Worm (Caenorhabditis elegans) whole organism, early embryonic: ENCODE results near the gene ZC190.7.

Experiments used
- B0310.2 ChIP-seq: sonication (generic microtip); optimal IDR thresholded peaks from 2 replicates; lab custom pipeline; 2016; ENCODE audit warnings: mild to moderate bottlenecking, missing genetic modification characterization, missing compliant biosample characterization
- F13C5.2 ChIP-seq: sonication (generic microtip); optimal IDR thresholded peaks from 2 replicates; lab custom pipeline; 2017; ENCODE audit warnings: mild to moderate bottlenecking, missing genetic modification characterization, inconsistent platforms, missing compliant biosample characterization
- aly-1 ChIP-seq: sonication (generic microtip); optimal IDR thresholded peaks from 2 replicates; lab custom pipeline; 2016; ENCODE audit warnings: missing genetic modification characterization, missing compliant biosample characterization
- ama-1 ChIP-seq: fragments of 150-350 bp; optimal IDR thresholded peaks from 2 replicates; lab custom pipeline; 2014
- ceh-13 ChIP-seq: fragments of 200-800 bp; sonication (Bioruptor generic); optimal IDR thresholded peaks from 2 replicates; lab custom pipeline; 2018; ENCODE audit warnings: mild to moderate bottlenecking, missing genetic modification characterization, missing compliant biosample characterization
- ceh-36 ChIP-seq: sonication (generic microtip); optimal IDR thresholded peaks from 2 replicates; lab custom pipeline; 2016; ENCODE audit warnings: missing genetic modification characterization, inconsistent platforms, missing compliant biosample characterization
- flt-1 ChIP-seq: fragments of 200-800 bp; sonication (Bioruptor generic); IDR thresholded peaks from 2 replicates; pipeline ENCODE4 v1.3.6; 2022; ENCODE audit warnings: missing genetic modification characterization, missing compliant biosample characterization
- hmbx-1 ChIP-seq: sonication (generic microtip); optimal IDR thresholded peaks from 2 replicates; lab custom pipeline; 2016; ENCODE audit warnings: mild to moderate bottlenecking, missing genetic modification characterization, missing compliant biosample characterization
- hmg-4 ChIP-seq: fragments of 200-800 bp; sonication (Bioruptor generic); optimal IDR thresholded peaks from 2 replicates; lab custom pipeline; 2018; ENCODE audit warnings: mild to moderate bottlenecking, missing genetic modification characterization, missing compliant biosample characterization
- hnd-1 ChIP-seq: sonication (generic microtip); optimal IDR thresholded peaks from 2 replicates; lab custom pipeline; 2016; ENCODE audit warnings: missing genetic modification characterization, missing compliant biosample characterization
- scrt-1 ChIP-seq: fragments of 200-800 bp; sonication (Bioruptor generic); IDR thresholded peaks from 2 replicates; pipeline ENCODE4 v1.3.6; 2022; ENCODE audit warnings: missing genetic modification characterization, missing compliant biosample characterization
- sea-1 ChIP-seq: fragments of 200-800 bp; sonication (Bioruptor generic); conservative IDR thresholded peaks from 2 replicates; pipeline ENCODE4 v1.3.6; 2022; ENCODE audit warnings: missing genetic modification characterization, missing compliant biosample characterization
- tbx-11 ChIP-seq: fragments of 200-800 bp; sonication (Bioruptor generic); IDR thresholded peaks from 2 replicates; pipeline ENCODE4 v1.3.6; 2022; ENCODE audit warnings: missing genetic modification characterization, missing compliant biosample characterization
- tbx-37 ChIP-seq: fragments of 200-800 bp; sonication (Bioruptor generic); conservative IDR thresholded peaks from 2 replicates; pipeline ENCODE4 v1.3.6; 2022; ENCODE audit warnings: missing genetic modification reagents, missing genetic modification characterization, missing compliant biosample characterization
- tra-4 ChIP-seq: sonication (generic microtip); optimal IDR thresholded peaks from 2 replicates; lab custom pipeline; 2017; ENCODE audit warnings: missing genetic modification characterization, missing compliant biosample characterization

The ZC190.7 gene

DNA sequence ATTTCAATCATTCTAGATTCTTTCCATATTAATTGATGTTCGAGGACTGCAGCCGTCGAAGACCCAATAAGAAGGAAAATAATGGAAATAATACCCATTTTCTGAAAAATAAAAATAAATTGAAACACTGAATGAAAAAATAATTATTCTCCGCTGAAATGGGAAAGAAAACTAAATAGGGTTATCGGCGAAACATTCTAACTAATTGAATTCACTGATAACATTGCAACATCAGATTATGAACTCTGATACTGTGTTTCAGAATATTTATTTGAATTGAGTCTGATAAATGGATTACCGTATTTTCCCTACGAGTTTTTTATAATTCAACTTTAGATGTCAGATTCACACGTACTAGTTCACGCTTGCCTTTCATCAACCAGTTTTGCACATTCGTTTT lies 43.6 kb downstream of the ZC190.7 start, which contains the start of gene asp-13:
TSS of gene asp-13 (minus strand) at position 101 of the 400 bp plus-strand sequence.
- no peak for TF ChIP-seq B0310.2
- no peak for TF ChIP-seq ceh-13 (GFP tag; lab: Kevin White, UChicago)
- no peak for TF ChIP-seq hmg-4 (GFP tag; lab: Kevin White, UChicago)
- no peak for TF ChIP-seq flt-1
- TF ChIP-seq aly-1 (tag; lab: Kevin White, UChicago) = no peak

DNA sequence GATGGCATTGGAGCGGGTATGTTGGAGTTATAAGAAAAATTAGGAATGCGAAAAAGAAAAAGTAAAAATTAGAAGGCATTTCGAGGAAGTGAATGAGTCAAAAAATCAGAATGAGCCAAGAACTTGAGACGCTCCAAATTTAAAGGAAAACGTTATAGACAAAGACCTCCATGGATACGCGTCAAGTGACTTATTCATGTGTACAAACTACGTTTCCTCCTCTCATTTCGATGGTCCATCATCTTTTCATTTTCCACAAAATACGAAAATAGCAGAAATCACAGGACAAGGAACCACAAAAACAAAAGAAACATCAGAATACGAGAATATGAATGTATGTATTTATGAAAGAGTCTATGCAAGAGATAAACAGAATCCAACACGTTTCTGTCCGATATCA lies 45.4 kb downstream of the ZC190.7 start, which contains the start of gene F28A12.3:
TSS of gene F28A12.3 (minus strand) at position 101 of the 400 bp plus-strand sequence.
- TF ChIP-seq tra-4 = no peak
- TF ChIP-seq B0310.2 = no peak
- TF ChIP-seq sea-1 (GFP tag; lab: Robert Waterston, UW) = no peak
- TF ChIP-seq F13C5.2 = no peak
- TF ChIP-seq ama-1 = no peak
- TF ChIP-seq tbx-37 = no peak
- no peak for TF ChIP-seq ceh-13 (GFP tag; lab: Kevin White, UChicago)

DNA sequence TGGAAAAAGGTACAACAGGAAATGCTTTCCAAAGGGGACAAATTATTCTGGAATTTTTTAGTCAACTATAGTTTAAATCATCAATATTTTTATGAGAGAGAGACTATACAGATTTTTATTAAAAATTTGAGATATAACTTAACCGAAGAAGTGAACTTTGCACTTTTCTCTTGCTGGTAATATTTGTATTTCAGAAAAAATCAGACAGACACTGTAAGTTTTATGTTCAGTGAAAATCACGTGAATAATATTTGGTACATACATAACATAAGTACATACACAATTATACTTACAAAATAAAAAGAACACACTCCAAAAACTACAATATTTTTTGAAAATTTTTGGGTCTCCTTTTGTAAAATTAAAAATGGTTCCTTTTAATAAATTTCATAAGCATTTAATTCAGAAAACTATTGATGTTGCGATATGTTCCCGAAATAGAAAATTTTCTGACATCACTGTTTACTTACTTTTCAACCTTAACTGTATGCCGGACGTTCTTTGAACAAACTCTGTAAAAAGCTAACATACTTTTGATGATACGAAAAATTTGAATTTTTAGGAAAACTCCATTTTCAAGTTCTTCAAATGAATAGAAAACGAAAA lies 48.9 kb downstream of the ZC190.7 start, which contains the start of the genes F28A12.10 and acd-4:
TSS of gene F28A12.10 (minus strand) at position 101 of the 606 bp plus-strand sequence.
TSS of gene acd-4 (plus strand) at position 556 of the 606 bp plus-strand sequence.
- no peak for TF ChIP-seq tra-4
- TF ChIP-seq scrt-1 (GFP tag; lab: Robert Waterston, UW) = no peak
- no peak for TF ChIP-seq ceh-36 (tag; lab: Kevin White, UChicago)
- TF ChIP-seq sea-1 (GFP tag; lab: Robert Waterston, UW) = no peak
- no peak for TF ChIP-seq hnd-1
- TF ChIP-seq tbx-11 (GFP tag; lab: Robert Waterston, UW) = no peak

DNA sequence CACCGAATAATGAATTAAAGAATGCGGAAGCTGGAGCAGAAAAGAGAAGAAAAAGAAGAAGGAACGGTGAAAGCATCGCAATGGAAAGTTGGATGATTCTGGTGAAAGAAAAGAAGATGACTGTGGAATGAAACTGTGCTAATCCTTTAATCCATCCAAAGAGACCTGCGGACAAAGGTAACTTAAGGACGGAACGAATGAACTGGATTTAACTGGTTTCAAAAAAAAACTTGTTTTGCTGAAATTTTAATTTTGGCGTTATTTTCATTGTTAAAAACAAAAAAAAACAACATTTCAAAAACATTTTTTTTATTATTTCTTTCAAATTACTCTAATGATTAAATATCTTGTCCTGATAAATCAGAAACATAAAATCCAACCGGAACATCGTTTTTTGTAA lies 49.8 kb downstream of the ZC190.7 start, which contains the start of gene grl-12:
TSS of gene grl-12 (minus strand) at position 101 of the 400 bp plus-strand sequence.
- no peak for TF ChIP-seq flt-1
- no peak for TF ChIP-seq tbx-11 (GFP tag; lab: Robert Waterston, UW)
- TF ChIP-seq hmg-4 (GFP tag; lab: Kevin White, UChicago) = no peak
- TF ChIP-seq hmbx-1 (tag; lab: Kevin White, UChicago) = no peak
- TF ChIP-seq tbx-37 = no peak
- TF ChIP-seq scrt-1 (GFP tag; lab: Robert Waterston, UW) = no peak
- no peak for TF ChIP-seq B0310.2
